Worm (Caenorhabditis elegans): ENCODE data around the gene F09E5.3.

DNA sequence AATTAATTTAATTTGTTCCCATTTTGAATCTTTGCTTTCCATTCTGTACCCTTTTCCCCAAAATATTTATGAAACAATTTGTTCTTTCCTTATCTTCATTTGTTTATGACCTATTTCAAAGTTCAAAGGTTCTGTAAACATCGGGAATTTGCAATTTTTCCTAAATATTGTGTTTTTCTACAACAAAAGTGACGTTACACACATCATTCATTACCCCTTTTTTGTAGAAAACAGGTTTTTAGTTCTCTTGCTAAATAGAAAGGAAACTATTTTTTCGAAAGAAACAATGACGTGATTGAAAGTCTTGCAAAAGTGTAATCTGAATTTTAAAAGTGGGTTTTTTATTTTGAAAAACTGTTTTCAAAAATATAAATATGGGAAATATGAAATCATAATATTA is 49.1 kb upstream of the F09E5.3 start:
- no peak for TF ChIP-seq dao-5 (tag; optimal IDR thresholded peaks at IDR 0.05)
- no peak for TF ChIP-seq W03F9.2 (tag; optimal IDR thresholded peaks at IDR 0.05)

All from whole organism, L4/young adult.